Worm (Caenorhabditis elegans): Measurements from ENCODE around the gene dpy-22.

dpy-22 gene

ce11 chrX:9837989-9838541, 16.0 kb upstream of the dpy-22 start, which contains the start of gene ipla-2:
Gene ipla-2 (minus strand): TSS chrX:9838039.
- TF ChIP-seq ztf-3 (GFP tag; optimal IDR thresholded peaks at IDR 0.05) (no peak), ceh-79 (tag; optimal IDR thresholded peaks at IDR 0.05) (no peak), B0261.1 (tag; optimal IDR thresholded peaks at IDR 0.05) (no peak), ccch-3 (GFP tag; optimal IDR thresholded peaks at IDR 0.05) (no peak), ceh-27 (GFP tag; optimal IDR thresholded peaks at IDR 0.05) (peak; percentile 37), C06A6.2 (GFP tag; conservative IDR thresholded peaks at IDR 0.05) (no peak), nhr-120 (GFP tag; IDR thresholded peaks at IDR 0.05) (no peak), snpc-4 (GFP tag; optimal IDR thresholded peaks at IDR 0.05) (no peak), snpc-4 (tag; optimal IDR thresholded peaks at IDR 0.05) (peak in 1 of 4 experiments; percentile 21), mxl-1 (tag; optimal IDR thresholded peaks at IDR 0.05) (no peak), B0019.2 (GFP tag; conservative IDR thresholded peaks at IDR 0.05) (no peak), dox-1 (GFP tag; IDR thresholded peaks at IDR 0.05) (0 out of 2 replicates have a peak, but pooled peaks have one; percentile 14), lsy-27 (tag; optimal IDR thresholded peaks at IDR 0.05; ENCODE audit: borderline replicate concordance, insufficient read depth) (no peak), die-1 (tag; optimal IDR thresholded peaks at IDR 0.05) (no peak), B0336.3 (GFP tag; IDR thresholded peaks at IDR 0.05) (no peak), F10E7.11 (tag; optimal IDR thresholded peaks at IDR 0.05) (no peak), egrh-3 (GFP tag; IDR thresholded peaks at IDR 0.05) (no peak), F22D6.2 (tag; optimal IDR thresholded peaks at IDR 0.05) (no peak), ekl-4 (GFP tag; IDR thresholded peaks at IDR 0.05) (no peak), attf-5 (GFP tag; optimal IDR thresholded peaks at IDR 0.05) (peak; percentile 69), madf-6 (GFP tag; IDR thresholded peaks at IDR 0.05) (no peak), egl-44 (GFP tag; IDR thresholded peaks at IDR 0.05) (no peak), chd-7 (tag; optimal IDR thresholded peaks at IDR 0.05) (no peak), snpc-3.4 (tag; optimal IDR thresholded peaks at IDR 0.05) (no peak), hmg-1.2 (GFP tag; IDR thresholded peaks at IDR 0.05) (peak; percentile 36; the same call in 1 of the 2 replicates), nhr-80 (tag; optimal IDR thresholded peaks at IDR 0.05) (peak; percentile 72), F23B12.7 (tag; optimal IDR thresholded peaks at IDR 0.05; ENCODE audit: insufficient read depth) (peak; percentile 17), madf-8 (GFP tag; conservative IDR thresholded peaks at IDR 0.05) (no peak), nhr-90 (tag; optimal IDR thresholded peaks at IDR 0.05) (no peak), cebp-1 (GFP tag; IDR thresholded peaks at IDR 0.05) (peak; percentile 74), cebp-1 (tag; optimal IDR thresholded peaks at IDR 0.05) (peak; percentile 90), lin-35 (GFP tag; optimal IDR thresholded peaks at IDR 0.05) (no peak), bed-2 (GFP tag; IDR thresholded peaks at IDR 0.05) (no peak), ztf-25 (GFP tag; IDR thresholded peaks at IDR 0.05) (no peak), mcd-1 (GFP tag; IDR thresholded peaks at IDR 0.05) (peak; percentile 88), F37B4.10 (GFP tag; IDR thresholded peaks at IDR 0.05) (no peak), athp-1 (tag; optimal IDR thresholded peaks at IDR 0.05) (no peak), lin-26 (GFP tag; IDR thresholded peaks at IDR 0.05) (no peak), fkh-3 (tag; optimal IDR thresholded peaks at IDR 0.05) (no peak), lag-1 (GFP tag; IDR thresholded peaks at IDR 0.05) (no peak), nhr-27 (tag; optimal IDR thresholded peaks at IDR 0.05) (no peak), aptf-2 (GFP tag; conservative IDR thresholded peaks at IDR 0.05) (no peak), lin-40 (tag; optimal IDR thresholded peaks at IDR 0.05) (no peak), sdz-38 (tag; optimal IDR thresholded peaks at IDR 0.05) (no peak), pha-4 (tag; optimal IDR thresholded peaks at IDR 0.05) (no peak), F52B5.7 (tag; optimal IDR thresholded peaks at IDR 0.05) (no peak), rpc-1 (optimal IDR thresholded peaks at IDR 0.05) (no peak), rpc-1 (tag; optimal IDR thresholded peaks at IDR 0.05) (no peak), T26A5.8 (tag; optimal IDR thresholded peaks at IDR 0.05) (no peak), K12H6.12 (tag; optimal IDR thresholded peaks at IDR 0.05) (peak; percentile 48)
